Worm (Caenorhabditis elegans): ENCODE measurements around the gene taf-9.

Gene taf-9

DNA sequence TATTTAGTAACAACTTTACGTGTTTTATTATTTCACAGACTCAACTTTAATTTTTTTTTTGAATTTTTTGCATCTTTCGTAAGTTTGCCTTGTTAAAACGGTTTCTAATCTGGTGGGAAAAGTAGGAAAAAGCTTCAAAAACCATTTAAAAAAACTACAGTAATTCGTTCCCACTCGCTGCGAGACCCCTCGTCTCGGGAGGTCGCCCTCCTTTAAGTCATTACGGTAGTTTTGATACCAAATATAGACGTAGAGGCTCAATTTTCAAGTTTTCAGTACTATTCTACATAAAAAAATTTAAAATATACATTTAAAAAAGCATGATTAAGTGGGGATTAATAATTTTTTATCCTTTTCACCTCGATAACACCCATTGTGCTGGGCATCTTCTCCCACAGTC is 16.8 kb downstream of the taf-9 start:
- TF ChIP-seq ZK337.2 (GFP tag; IDR thresholded peaks at IDR 0.05) (no peak), daf-8 (GFP tag; IDR thresholded peaks at IDR 0.05) (no peak), madf-9 (GFP tag; conservative IDR thresholded peaks at IDR 0.05) (no peak), nhr-102 (tag; optimal IDR thresholded peaks at IDR 0.05) (no peak), hmg-1.1 (GFP tag; IDR thresholded peaks at IDR 0.05) (no peak), F37D6.2 (tag; optimal IDR thresholded peaks at IDR 0.05) (no peak)

DNA sequence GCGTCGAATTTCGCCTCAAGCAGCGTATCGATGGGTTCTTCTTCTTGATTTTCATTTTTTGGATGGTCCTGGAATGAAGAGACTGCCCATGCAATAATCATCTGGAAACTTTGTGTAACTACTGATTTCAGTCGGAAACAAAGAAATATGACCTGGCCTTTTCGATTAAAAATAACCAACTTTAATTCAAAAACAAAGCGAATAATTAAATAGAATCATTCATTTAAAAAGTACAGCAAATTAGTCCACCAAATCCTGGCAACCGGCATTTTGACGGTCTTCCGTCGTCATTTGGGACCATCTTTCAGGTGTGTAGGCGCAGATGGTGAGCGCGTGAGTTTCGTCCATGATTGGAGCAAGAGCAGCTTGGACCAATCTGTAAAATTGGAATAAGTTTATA is 17.5 kb downstream of the taf-9 start, which contains the start of gene acbp-5:
Gene acbp-5, minus strand, starts transcription at position 101 of the 400 bp plus-strand sequence.
- TF ChIP-seq F44E2.7 (GFP tag; IDR thresholded peaks at IDR 0.05) (no peak), nhr-76 (tag; optimal IDR thresholded peaks at IDR 0.05) (no peak)

DNA sequence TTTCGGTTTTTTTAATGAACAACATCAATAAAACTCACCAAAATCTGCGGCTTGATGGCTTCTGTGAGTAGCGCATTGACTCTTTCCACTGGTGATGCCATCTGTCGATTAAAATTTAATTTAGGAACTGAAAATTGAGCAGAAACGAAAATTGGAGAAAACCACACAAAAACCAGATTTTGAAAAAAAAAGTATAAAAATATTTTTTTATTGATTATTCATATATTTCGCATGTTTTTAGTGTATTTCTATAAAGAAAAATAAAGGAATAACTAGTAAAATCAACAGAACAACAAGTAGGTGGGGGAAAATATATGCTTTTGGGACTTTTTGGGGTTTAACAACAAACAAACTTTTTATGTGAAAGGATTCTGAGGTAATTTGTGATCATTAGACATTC is 18.2 kb downstream of the taf-9 start, which contains the start of gene T12D8.10:
Gene T12D8.10, minus strand, starts transcription at position 101 of the 400 bp plus-strand sequence.
- TF ChIP-seq dmd-6 (GFP tag; IDR thresholded peaks at IDR 0.05) (no peak), spr-1 (tag; optimal IDR thresholded peaks at IDR 0.05) (no peak), lin-15B (tag; optimal IDR thresholded peaks at IDR 0.05) (no peak), hlh-11 (tag; optimal IDR thresholded peaks at IDR 0.05) (no peak), ZK337.2 (GFP tag; IDR thresholded peaks at IDR 0.05) (no peak), tag-97 (GFP tag; IDR thresholded peaks at IDR 0.05) (no peak), php-3 (GFP tag; IDR thresholded peaks at IDR 0.05) (no peak), hmg-1.1 (GFP tag; IDR thresholded peaks at IDR 0.05) (no peak), nhr-237 (tag; optimal IDR thresholded peaks at IDR 0.05) (no peak)

DNA sequence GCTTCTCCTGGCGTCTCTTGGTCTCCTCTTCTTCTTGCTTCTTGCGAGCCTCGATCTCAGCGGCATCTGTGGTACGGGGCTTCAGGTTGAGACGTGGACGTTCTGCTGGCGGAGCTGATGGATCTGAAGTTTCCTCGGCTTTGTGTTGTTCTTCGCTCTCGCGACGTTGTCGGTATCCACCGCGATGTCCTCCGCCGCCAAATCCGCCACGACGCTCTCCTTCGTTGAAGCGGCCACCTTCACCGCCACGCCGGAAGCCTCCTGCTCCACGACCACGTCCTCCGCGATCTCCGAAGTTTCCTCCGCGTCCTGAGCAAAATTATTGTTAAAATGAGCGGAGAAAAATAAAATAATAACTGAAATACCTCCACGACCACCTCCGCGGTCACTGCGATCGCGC is 18.7 kb downstream of the taf-9 start:
- no peak for TF ChIP-seq unc-62 (GFP tag; optimal IDR thresholded peaks at IDR 0.05 in 1 of 2)
- no peak for TF ChIP-seq unc-62 (tag; optimal IDR thresholded peaks at IDR 0.05)
- no peak for TF ChIP-seq hmg-1.1 (GFP tag; IDR thresholded peaks at IDR 0.05)
- peak; percentile 9; the same call in 1 of the 2 replicates for TF ChIP-seq egl-43 (GFP tag; IDR thresholded peaks at IDR 0.05)
- peak; percentile 94 for TF ChIP-seq set-16 (GFP tag; IDR thresholded peaks at IDR 0.05)
- no peak for TF ChIP-seq saeg-2 (GFP tag; IDR thresholded peaks at IDR 0.05)
- no peak for TF ChIP-seq ceh-32 (tag; optimal IDR thresholded peaks at IDR 0.05; ENCODE audit: poor library complexity)
- TF ChIP-seq nhr-111 (GFP tag; optimal IDR thresholded peaks at IDR 0.05), result no peak

DNA sequence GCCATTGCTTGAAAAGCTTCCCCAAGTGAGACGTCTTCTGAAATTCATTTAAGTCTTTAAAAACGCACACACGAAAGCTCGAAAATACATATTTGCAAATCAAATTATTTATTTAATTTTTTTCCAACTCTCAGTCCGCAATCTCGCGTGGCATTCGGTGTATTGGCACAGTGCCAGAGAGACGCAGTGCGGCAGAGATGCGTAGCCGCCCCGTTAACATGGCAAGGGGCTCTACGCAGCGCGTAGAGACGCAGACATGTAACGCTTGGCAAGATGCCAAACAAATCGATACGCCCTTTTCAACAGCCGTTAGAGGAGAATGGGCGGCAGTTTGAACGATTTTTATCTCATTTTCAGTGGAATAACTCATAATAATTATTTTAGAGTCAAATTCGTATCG is 19.5 kb downstream of the taf-9 start, which contains the start of the genes drr-2 and set-16:
Gene drr-2, minus strand, starts transcription at position 37 of the 400 bp plus-strand sequence.
Gene set-16, plus strand, starts transcription at position 383 of the 400 bp plus-strand sequence.
- TF ChIP-seq dmd-6 (GFP tag; IDR thresholded peaks at IDR 0.05) (peak; percentile 99), dve-1 (tag; optimal IDR thresholded peaks at IDR 0.05; ENCODE audit: insufficient read depth) (peak; percentile 100), nhr-111 (GFP tag; optimal IDR thresholded peaks at IDR 0.05) (no peak), zip-11 (GFP tag; IDR thresholded peaks at IDR 0.05) (0 out of 2 replicates have a peak, but pooled peaks have one; percentile 41), mes-2 (tag; optimal IDR thresholded peaks at IDR 0.05; ENCODE audit: poor library complexity, severe bottlenecking) (peak; percentile 96), pqm-1 (tag; optimal IDR thresholded peaks at IDR 0.05) (no peak), egl-27 (tag; optimal IDR thresholded peaks at IDR 0.05) (peak; percentile 55), F26F4.8 (GFP tag; conservative IDR thresholded peaks at IDR 0.05) (no peak), mxl-3 (GFP tag; optimal IDR thresholded peaks at IDR 0.05) (peak; percentile 96), mdt-29 (GFP tag; IDR thresholded peaks at IDR 0.05) (peak; percentile 98), tra-1 (GFP tag; IDR thresholded peaks at IDR 0.05) (peak; percentile 98), nhr-237 (tag; optimal IDR thresholded peaks at IDR 0.05) (peak; percentile 67), spr-1 (tag; optimal IDR thresholded peaks at IDR 0.05) (peak; percentile 96), Y5F2A.4 (GFP tag; optimal IDR thresholded peaks at IDR 0.05) (peak; percentile 86), set-16 (GFP tag; IDR thresholded peaks at IDR 0.05) (peak; percentile 85), lin-38 (GFP tag; IDR thresholded peaks at IDR 0.05) (peak; percentile 96), R02D3.7 (tag; optimal IDR thresholded peaks at IDR 0.05) (peak; percentile 3), snpc-1.2 (GFP tag; IDR thresholded peaks at IDR 0.05) (peak; percentile 92), nhr-41 (GFP tag; IDR thresholded peaks at IDR 0.05) (peak; percentile 81), daf-12 (tag; optimal IDR thresholded peaks at IDR 0.05) (no peak), ztf-11 (tag; optimal IDR thresholded peaks at IDR 0.05) (peak; percentile 20), spr-3 (GFP tag; optimal IDR thresholded peaks at IDR 0.05) (peak; percentile 97), pha-4 (GFP tag; IDR thresholded peaks at IDR 0.05) (peak; percentile 99), pha-4 (tag; optimal IDR thresholded peaks at IDR 0.05) (no peak), php-3 (GFP tag; IDR thresholded peaks at IDR 0.05) (peak; percentile 93), lin-1 (GFP tag; IDR thresholded peaks at IDR 0.05) (peak; percentile 98), ZK546.5 (tag; optimal IDR thresholded peaks at IDR 0.05) (peak in 1 of 2 experiments; percentile 86)

Data from whole organism, L4 larva.